Worm (Caenorhabditis elegans) whole organism, L4 larva: ENCODE results near the gene oat-1.
A peak's percentile ranks its signal among the peaks of the same experiment; 100 is the strongest.

Experiments used
- F49E8.2 ChIP-seq: sonication (generic microtip); optimal IDR thresholded peaks from 2 replicates; lab custom pipeline; 2016; ENCODE audit warnings: missing compliant biosample characterization, mild to moderate bottlenecking, missing genetic modification characterization, borderline replicate concordance
- ama-1 ChIP-seq: fragments of 150-350 bp; optimal IDR thresholded peaks from 2 replicates; lab custom pipeline; 2014; ENCODE audit warnings: inconsistent platforms, mixed read lengths
- ceh-20 ChIP-seq: fragments of 200-800 bp; sonication (Bioruptor generic); IDR thresholded peaks from 2 replicates; pipeline ENCODE4 v1.3.6; 2022; ENCODE audit warnings: missing genetic modification reagents, missing genetic modification characterization, missing compliant biosample characterization
- ceh-28 ChIP-seq: fragments of 150-350 bp; optimal IDR thresholded peaks from 2 replicates; lab custom pipeline; 2014; ENCODE audit warnings: missing biosample characterization, missing genetic modification reagents, missing genetic modification characterization
- ceh-32 ChIP-seq: sonication (generic microtip); optimal IDR thresholded peaks from 2 replicates; lab custom pipeline; 2016; ENCODE audit warnings: mild to moderate bottlenecking, missing genetic modification characterization, missing compliant biosample characterization; ENCODE audit not compliant: poor library complexity
- ces-1 ChIP-seq: fragments of 150-350 bp; sonication (generic microtip); optimal IDR thresholded peaks from 4 replicates; lab custom pipeline; 2014; ENCODE audit warnings: missing biosample characterization, missing genetic modification reagents, missing genetic modification characterization
- ctbp-1 ChIP-seq: fragments of 200-800 bp; sonication (Bioruptor generic); IDR thresholded peaks from 2 replicates; pipeline ENCODE4 v1.3.6; 2022; ENCODE audit warnings: missing genetic modification reagents, missing genetic modification characterization, missing compliant biosample characterization
- dmd-8 ChIP-seq: fragments of 200-800 bp; sonication (Bioruptor generic); IDR thresholded peaks from 2 replicates; pipeline ENCODE4 v1.3.6; 2022; ENCODE audit warnings: missing genetic modification characterization, missing compliant biosample characterization
- dmd-9 ChIP-seq: fragments of 200-800 bp; sonication (Bioruptor generic); IDR thresholded peaks from 2 replicates; pipeline ENCODE4 v1.3.6; 2022; ENCODE audit warnings: missing genetic modification reagents, missing genetic modification characterization, missing compliant biosample characterization
- duxl-1 ChIP-seq: sonication (generic microtip); optimal IDR thresholded peaks from 2 replicates; lab custom pipeline; 2016; ENCODE audit warnings: mild to moderate bottlenecking, missing genetic modification characterization, moderate library complexity, missing compliant biosample characterization; ENCODE audit not compliant: poor library complexity
- dve-1 ChIP-seq: sonication (generic microtip); optimal IDR thresholded peaks from 2 replicates; lab custom pipeline; 2017; ENCODE audit warnings: antibody characterized with exemption, mild to moderate bottlenecking, missing genetic modification characterization, missing compliant biosample characterization; ENCODE audit not compliant: insufficient read depth
- gei-8 ChIP-seq: fragments of 200-800 bp; sonication (Bioruptor generic); optimal IDR thresholded peaks from 2 replicates; lab custom pipeline; 2018; ENCODE audit warnings: mild to moderate bottlenecking, missing genetic modification characterization, missing compliant biosample characterization
- hlh-11 ChIP-seq: fragments of 200-800 bp; sonication (Bioruptor generic); optimal IDR thresholded peaks from 2 replicates; lab custom pipeline; 2018; ENCODE audit warnings: mild to moderate bottlenecking, missing genetic modification characterization, missing compliant biosample characterization
- hlh-30 ChIP-seq: sonication (generic microtip); optimal IDR thresholded peaks from 2 replicates; lab custom pipeline; 2017; ENCODE audit warnings: antibody characterized with exemption, mild to moderate bottlenecking, missing genetic modification characterization, missing compliant biosample characterization; ENCODE audit not compliant: insufficient read depth
- jun-1 ChIP-seq: fragments of 150-350 bp; optimal IDR thresholded peaks from 2 replicates; lab custom pipeline; 2014; ENCODE audit warnings: missing biosample characterization, missing genetic modification reagents, missing genetic modification characterization
- lin-38 ChIP-seq: fragments of 200-800 bp; sonication (Bioruptor generic); IDR thresholded peaks from 2 replicates; pipeline ENCODE4 v1.3.6; 2022; ENCODE audit warnings: missing genetic modification reagents, missing genetic modification characterization, missing compliant biosample characterization
- lir-3 ChIP-seq: sonication (generic microtip); optimal IDR thresholded peaks from 2 replicates; lab custom pipeline; 2016; ENCODE audit warnings: mild to moderate bottlenecking, missing genetic modification characterization, missing compliant biosample characterization
- madf-5 ChIP-seq, 2 experiments: fragments of 200-800 bp; sonication (Bioruptor generic); IDR thresholded peaks; 2 replicates each; pipeline ENCODE4 v1.3.6; 2022; ENCODE audit warnings: missing compliant biosample characterization in 2 of 2, missing genetic modification characterization in 2 of 2
- mdt-29 ChIP-seq: fragments of 200-800 bp; sonication (Bioruptor generic); IDR thresholded peaks from 2 replicates; pipeline ENCODE4 v1.3.6; 2022; ENCODE audit warnings: missing genetic modification reagents, missing genetic modification characterization, missing compliant biosample characterization
- nhr-102 ChIP-seq: sonication (generic microtip); optimal IDR thresholded peaks from 2 replicates; lab custom pipeline; 2016; ENCODE audit warnings: mild to moderate bottlenecking, missing genetic modification characterization, moderate library complexity, missing compliant biosample characterization
- nhr-237 ChIP-seq: sonication (generic microtip); optimal IDR thresholded peaks from 2 replicates; lab custom pipeline; 2017; ENCODE audit warnings: missing biosample characterization, missing genetic modification characterization
- nhr-28 ChIP-seq: fragments of 150-350 bp; optimal IDR thresholded peaks from 2 replicates; lab custom pipeline; 2014; ENCODE audit warnings: missing biosample characterization, missing genetic modification characterization
- nhr-41 ChIP-seq: fragments of 200-800 bp; sonication (Bioruptor generic); IDR thresholded peaks from 2 replicates; pipeline ENCODE4 v1.3.6; 2022; ENCODE audit warnings: missing genetic modification reagents, missing genetic modification characterization, missing compliant biosample characterization
- nhr-42 ChIP-seq: fragments of 200-800 bp; sonication (Bioruptor generic); IDR thresholded peaks from 2 replicates; pipeline ENCODE4 v1.3.6; 2022; ENCODE audit warnings: missing genetic modification characterization, missing compliant biosample characterization
- nhr-76 ChIP-seq: fragments of 150-350 bp; optimal IDR thresholded peaks from 2 replicates; lab custom pipeline; 2014; ENCODE audit warnings: missing biosample characterization, missing genetic modification characterization
- pha-4 ChIP-seq, 2 experiments: fragments of 150-350 bp in 1 of 2; fragments of 200-800 bp in 1 of 2; sonication (Bioruptor generic) in 1 of 2; IDR thresholded peaks in 1 of 2; optimal IDR thresholded peaks in 1 of 2; 2 replicates each; pipeline versions ENCODE4 v1.3.6 to Lab custom; 2014 to 2022; ENCODE audit warnings: missing genetic modification characterization in 2 of 2, missing genetic modification reagents in 2 of 2, missing biosample characterization in 1 of 2, missing compliant biosample characterization in 1 of 2
- pqm-1 ChIP-seq: sonication (generic microtip); optimal IDR thresholded peaks from 2 replicates; lab custom pipeline; 2017; ENCODE audit warnings: missing biosample characterization, missing genetic modification characterization
- saeg-2 ChIP-seq: fragments of 200-800 bp; sonication (Bioruptor generic); IDR thresholded peaks from 2 replicates; pipeline ENCODE4 v1.3.6; 2022; ENCODE audit warnings: missing genetic modification reagents, missing genetic modification characterization, missing compliant biosample characterization
- spr-3 ChIP-seq: fragments of 200-800 bp; sonication (Bioruptor generic); optimal IDR thresholded peaks from 2 replicates; lab custom pipeline; 2018; ENCODE audit warnings: mild to moderate bottlenecking, missing genetic modification characterization, missing compliant biosample characterization
- tag-97 ChIP-seq: fragments of 200-800 bp; sonication (Bioruptor generic); IDR thresholded peaks from 2 replicates; pipeline ENCODE4 v1.3.6; 2022; ENCODE audit warnings: missing genetic modification characterization, missing compliant biosample characterization
- unc-130 ChIP-seq: sonication (generic microtip); optimal IDR thresholded peaks from 2 replicates; lab custom pipeline; 2016; ENCODE audit warnings: missing genetic modification reagents, missing genetic modification characterization, missing compliant biosample characterization
- unc-62 ChIP-seq, 3 experiments: fragments of 150-350 bp in 1 of 3; sonication (generic microtip); optimal IDR thresholded peaks in 2 of 3; peaks in 1 of 3; 1 replicate in 1 of 3; 2 replicates in 2 of 3; lab custom pipeline; 2014 to 2017; ENCODE audit warnings: missing biosample characterization in 3 of 3, missing genetic modification characterization in 3 of 3, missing genetic modification reagents in 3 of 3, missing genotype in 1 of 3
- zfp-2 ChIP-seq: sonication (generic microtip); optimal IDR thresholded peaks from 2 replicates; lab custom pipeline; 2016; ENCODE audit warnings: mild to moderate bottlenecking, missing genetic modification characterization, missing compliant biosample characterization
- zip-2 ChIP-seq: fragments of 150-350 bp; optimal IDR thresholded peaks from 2 replicates; lab custom pipeline; 2014; ENCODE audit warnings: missing biosample characterization, missing genetic modification characterization
- ztf-7 ChIP-seq: fragments of 150-350 bp; optimal IDR thresholded peaks from 2 replicates; lab custom pipeline; 2014; ENCODE audit warnings: missing biosample characterization, missing genetic modification characterization

Gene oat-1

ce11 chrIV:8472493-8472892 lies at the start of gene oat-1:
Gene oat-1 (minus strand): TSS chrIV:8472593.
- TF ChIP-seq saeg-2 (GFP tag; lab: Robert Waterston, UW) (no peak), zip-2 (tag; lab: Kevin White, UChicago) (no peak), pqm-1 (no peak), ama-1 (lab: Kevin White, UChicago) (no peak), ceh-28 (tag; lab: Kevin White, UChicago) (no peak), spr-3 (GFP tag; lab: Kevin White, UChicago) (no peak), hlh-30 (no peak), ctbp-1 (GFP tag; lab: Robert Waterston, UW) (no peak), nhr-28 (no peak), dmd-9 (GFP tag; lab: Robert Waterston, UW) (no peak), pha-4 (GFP tag; IDR thresholded peaks at IDR 0.05; lab: Robert Waterston, UW) (no peak), pha-4 (tag; optimal IDR thresholded peaks at IDR 0.05; lab: Kevin White, UChicago) (no peak), dmd-8 (GFP tag; lab: Robert Waterston, UW) (no peak), mdt-29 (GFP tag; lab: Robert Waterston, UW) (no peak), ceh-20 (GFP tag; lab: Robert Waterston, UW) (no peak), lir-3 (no peak), ceh-32 (no peak), nhr-237 (tag; lab: Kevin White, UChicago) (no peak), ztf-7 (tag; lab: Kevin White, UChicago) (no peak)
- TF ChIP-seq, all 104 proteins: peak for 0

- TF ChIP-seq ces-1 (GFP tag; lab: Kevin White, UChicago) (no peak), saeg-2 (GFP tag; lab: Robert Waterston, UW) (no peak), zfp-2 (tag; lab: Kevin White, UChicago) (no peak), duxl-1 (tag; lab: Kevin White, UChicago) (no peak), madf-5 (GFP tag; IDR thresholded peaks at IDR 0.05; lab: Robert Waterston, UW) (no peak), gei-8 (no peak), nhr-41 (GFP tag; lab: Robert Waterston, UW) (no peak), hlh-11 (tag; lab: Kevin White, UChicago) (no peak), unc-130 (no peak), nhr-42 (no peak), nhr-102 (tag; lab: Kevin White, UChicago) (no peak), dve-1 (tag; lab: Kevin White, UChicago) (no peak), nhr-28 (no peak)
Measured at ce11 chrIV:8520594-8520993, 48.2 kb upstream of the oat-1 start, which contains the start of gene pkg-2. Gene pkg-2 (plus strand): TSS chrIV:8520894.

ce11 chrIV:8519949-8520348 lies 47.6 kb upstream of the oat-1 start:
- no peak for TF ChIP-seq hlh-30
- no peak for TF ChIP-seq nhr-76 (tag; lab: Kevin White, UChicago)
- peak in 1 of 2 experiments; percentile 95 for TF ChIP-seq unc-62 (GFP tag; optimal IDR thresholded peaks at IDR 0.05 in 1 of 2; lab: Kevin White, UChicago)
- TF ChIP-seq unc-62 (tag; optimal IDR thresholded peaks at IDR 0.05; lab: Kevin White, UChicago), result no peak
- no peak for TF ChIP-seq dmd-9 (GFP tag; lab: Robert Waterston, UW)
- no peak for TF ChIP-seq jun-1

- TF ChIP-seq lin-38 (GFP tag; lab: Robert Waterston, UW) (0 out of 2 replicates have a peak, but pooled peaks have one; percentile 16), tag-97 (GFP tag; lab: Robert Waterston, UW) (no peak), F49E8.2 (tag; lab: Kevin White, UChicago) (peak; percentile 20), duxl-1 (tag; lab: Kevin White, UChicago) (no peak)
Measured at ce11 chrIV:8514546-8514945, 42.2 kb upstream of the oat-1 start.
